Fruit fly (Drosophila melanogaster) whole organism, embryonic: Measurements from ENCODE around the gene AIMP2.

Experiments
- Atf3 ChIP-seq: fragments of 200-800 bp; sonication (Bioruptor generic); optimal IDR thresholded peaks from 3 replicates; lab custom pipeline; 2016; ENCODE audit warnings: missing biosample characterization, missing genetic modification characterization
- BEAF-32 ChIP-seq: fragments of 200-800 bp; sonication (Bioruptor generic); optimal IDR thresholded peaks from 3 replicates; lab custom pipeline; 2017; ENCODE audit warnings: missing biosample characterization, missing genetic modification characterization, mild to moderate bottlenecking, moderate library complexity, missing genetic modification reagents
- CG10274 ChIP-seq: fragments of 200-800 bp; sonication (Bioruptor generic); optimal IDR thresholded peaks from 3 replicates; lab custom pipeline; 2017; ENCODE audit warnings: missing biosample characterization, mild to moderate bottlenecking, missing genetic modification characterization
- CG11456 ChIP-seq: fragments of 200-800 bp; sonication (Bioruptor generic); IDR thresholded peaks from 3 replicates; pipeline ENCODE4 v1.3.6; 2022; ENCODE audit warnings: missing biosample characterization, missing genetic modification characterization
- CG12769 ChIP-seq: fragments of 200-800 bp; sonication (Bioruptor generic); optimal IDR thresholded peaks from 2 replicates; lab custom pipeline; 2019; ENCODE audit warnings: missing biosample characterization, mild to moderate bottlenecking, missing genetic modification characterization, moderate library complexity
- CG12942 ChIP-seq: fragments of 200-800 bp; sonication (Bioruptor generic); optimal IDR thresholded peaks from 3 replicates; lab custom pipeline; 2016; ENCODE audit warnings: missing biosample characterization, missing genetic modification characterization
- CG1603 ChIP-seq: fragments of 200-800 bp; sonication (Bioruptor generic); optimal IDR thresholded peaks from 2 replicates; lab custom pipeline; 2019; ENCODE audit warnings: missing biosample characterization, mild to moderate bottlenecking, missing genetic modification characterization, moderate library complexity
- CG18764 ChIP-seq: fragments of 200-800 bp; sonication (Bioruptor generic); optimal IDR thresholded peaks from 3 replicates; lab custom pipeline; 2016; ENCODE audit warnings: missing biosample characterization, missing genetic modification characterization
- CG2116 ChIP-seq: fragments of 200-800 bp; sonication (Bioruptor generic); optimal IDR thresholded peaks from 3 replicates; lab custom pipeline; 2018; ENCODE audit warnings: missing biosample characterization, mild to moderate bottlenecking, missing genetic modification characterization
- CG34224 ChIP-seq: fragments of 200-800 bp; sonication (Bioruptor generic); IDR thresholded peaks from 3 replicates; pipeline ENCODE4 v1.3.6; 2022; ENCODE audit warnings: missing biosample characterization, missing genetic modification characterization; ENCODE audit not compliant: partially characterized antibody
- CG4404 ChIP-seq: fragments of 200-800 bp; sonication (Bioruptor generic); IDR thresholded peaks from 2 replicates; pipeline ENCODE4 v1.3.6; 2022; ENCODE audit warnings: missing biosample characterization, missing genetic modification characterization
- CG5953 ChIP-seq: fragments of 200-800 bp; sonication (Bioruptor generic); IDR thresholded peaks from 2 replicates; pipeline ENCODE4 v1.3.6; 2022; ENCODE audit warnings: missing biosample characterization, missing genetic modification characterization
- CG8924 ChIP-seq: fragments of 200-800 bp; optimal IDR thresholded peaks from 3 replicates; lab custom pipeline; 2019; ENCODE audit warnings: missing biosample characterization, mild to moderate bottlenecking, missing genetic modification characterization, moderate library complexity
- Dbx ChIP-seq: fragments of 200-800 bp; sonication (Bioruptor generic); IDR thresholded peaks from 3 replicates; pipeline ENCODE4 v1.3.6; 2022; ENCODE audit warnings: missing biosample characterization, missing genetic modification characterization
- Dll ChIP-seq: fragments of 200-800 bp; sonication (Bioruptor generic); IDR thresholded peaks from 4 replicates; pipeline ENCODE4 v1.3.6; 2022; ENCODE audit warnings: missing biosample characterization, missing genetic modification characterization; ENCODE audit not compliant: partially characterized antibody
- Doc3 ChIP-seq: fragments of 200-800 bp; sonication (Bioruptor generic); IDR thresholded peaks from 3 replicates; pipeline ENCODE4 v1.3.6; 2022; ENCODE audit warnings: missing biosample characterization, missing genetic modification characterization; ENCODE audit not compliant: partially characterized antibody
- Dp ChIP-seq: fragments of 200-800 bp; sonication (Bioruptor generic); optimal IDR thresholded peaks from 2 replicates; lab custom pipeline; 2018; ENCODE audit warnings: missing biosample characterization, mild to moderate bottlenecking, missing genetic modification characterization, moderate library complexity
- Dref ChIP-seq: fragments of 200-800 bp; sonication (Bioruptor generic); IDR thresholded peaks from 2 replicates; pipeline ENCODE4 v1.3.6; 2022; ENCODE audit warnings: missing biosample characterization, missing genetic modification characterization
- E2f2 ChIP-seq: fragments of 200-800 bp; sonication (Bioruptor generic); IDR thresholded peaks from 2 replicates; pipeline ENCODE4 v1.3.6; 2022; ENCODE audit warnings: missing biosample characterization, missing genetic modification characterization
- Hey ChIP-seq: fragments of 200-800 bp; sonication (Bioruptor generic); optimal IDR thresholded peaks from 3 replicates; lab custom pipeline; 2018; ENCODE audit warnings: missing biosample characterization, mild to moderate bottlenecking, missing genetic modification characterization
- HmgZ ChIP-seq: fragments of 200-800 bp; sonication (Bioruptor generic); optimal IDR thresholded peaks from 2 replicates; lab custom pipeline; 2018; ENCODE audit warnings: missing biosample characterization, mild to moderate bottlenecking, missing genetic modification characterization
- Hsf ChIP-seq: fragments of 200-800 bp; sonication (Bioruptor generic); optimal IDR thresholded peaks from 3 replicates; lab custom pipeline; 2016; ENCODE audit warnings: missing biosample characterization, missing genetic modification characterization
- MBD-R2 ChIP-seq: fragments of 200-800 bp; sonication (Bioruptor generic); IDR thresholded peaks from 2 replicates; pipeline ENCODE4 v1.3.6; 2022; ENCODE audit warnings: missing biosample characterization, missing genetic modification characterization
- MESR4 ChIP-seq: fragments of 200-800 bp; sonication (Bioruptor generic); optimal IDR thresholded peaks from 2 replicates; lab custom pipeline; 2018; ENCODE audit warnings: missing biosample characterization, mild to moderate bottlenecking, missing genetic modification characterization, moderate library complexity
- NK7.1 ChIP-seq: fragments of 200-800 bp; sonication (Bioruptor generic); optimal IDR thresholded peaks from 3 replicates; lab custom pipeline; 2016; ENCODE audit warnings: missing biosample characterization, missing genetic modification characterization
- Scr ChIP-seq: fragments of 200-800 bp; sonication (Bioruptor generic); IDR thresholded peaks from 2 replicates; pipeline ENCODE4 v1.3.6; 2022; ENCODE audit warnings: missing biosample characterization, missing genetic modification characterization; ENCODE audit not compliant: partially characterized antibody
- YL-1 ChIP-seq: fragments of 200-800 bp; sonication (Bioruptor generic); optimal IDR thresholded peaks from 3 replicates; lab custom pipeline; 2017; ENCODE audit warnings: missing biosample characterization, mild to moderate bottlenecking, missing genetic modification characterization
- crc ChIP-seq: fragments of 200-800 bp; sonication (Bioruptor generic); optimal IDR thresholded peaks from 2 replicates; lab custom pipeline; 2016; ENCODE audit warnings: missing biosample characterization, missing genetic modification characterization
- crp ChIP-seq, 2 experiments: fragments of 200-800 bp; sonication (Bioruptor generic); optimal IDR thresholded peaks; 2 replicates in 1 of 2; 3 replicates in 1 of 2; lab custom pipeline; 2017; ENCODE audit warnings: missing biosample characterization in 2 of 2, missing genetic modification characterization in 2 of 2, mild to moderate bottlenecking in 1 of 2, moderate library complexity in 1 of 2
- dimm ChIP-seq: fragments of 200-800 bp; sonication (Bioruptor generic); IDR thresholded peaks from 2 replicates; pipeline ENCODE4 v1.3.6; 2022; ENCODE audit warnings: missing biosample characterization, missing genetic modification characterization
- peb ChIP-seq: fragments of 200-800 bp; sonication (Bioruptor generic); IDR thresholded peaks from 2 replicates; pipeline ENCODE4 v1.3.6; 2022; ENCODE audit warnings: missing biosample characterization, missing genetic modification characterization
- pzg ChIP-seq: fragments of 200-800 bp; sonication (Bioruptor generic); optimal IDR thresholded peaks from 3 replicates; lab custom pipeline; 2018; ENCODE audit warnings: missing biosample characterization, mild to moderate bottlenecking, missing genetic modification characterization, moderate library complexity
- slbo ChIP-seq: fragments of 200-800 bp; sonication (Bioruptor generic); IDR thresholded peaks from 2 replicates; pipeline ENCODE4 v1.3.6; 2022; ENCODE audit warnings: missing biosample characterization, missing genetic modification characterization
- sna ChIP-seq: fragments of 200-800 bp; sonication (Bioruptor generic); IDR thresholded peaks from 2 replicates; pipeline ENCODE4 v1.3.6; 2022; ENCODE audit warnings: missing biosample characterization, missing genetic modification characterization; ENCODE audit not compliant: partially characterized antibody
- sr ChIP-seq: fragments of 200-800 bp; sonication (Bioruptor generic); IDR thresholded peaks from 3 replicates; pipeline ENCODE4 v1.3.6; 2022; ENCODE audit warnings: missing biosample characterization, missing genetic modification characterization
- stwl ChIP-seq: fragments of 200-800 bp; sonication (Bioruptor generic); optimal IDR thresholded peaks from 3 replicates; lab custom pipeline; 2018; ENCODE audit warnings: missing biosample characterization, mild to moderate bottlenecking, missing genetic modification characterization, moderate library complexity
- trem ChIP-seq: fragments of 200-800 bp; optimal IDR thresholded peaks from 3 replicates; lab custom pipeline; 2019; ENCODE audit warnings: missing biosample characterization, mild to moderate bottlenecking, missing genetic modification characterization, moderate library complexity
- yki ChIP-seq: fragments of >200 bp; optimal IDR thresholded peaks from 3 replicates; lab custom pipeline; 2018
- zen2 ChIP-seq: fragments of 200-800 bp; sonication (Bioruptor generic); IDR thresholded peaks from 3 replicates; pipeline ENCODE4 v1.3.6; 2022; ENCODE audit warnings: missing biosample characterization, missing genetic modification characterization; ENCODE audit not compliant: partially characterized antibody

Gene AIMP2

DNA sequence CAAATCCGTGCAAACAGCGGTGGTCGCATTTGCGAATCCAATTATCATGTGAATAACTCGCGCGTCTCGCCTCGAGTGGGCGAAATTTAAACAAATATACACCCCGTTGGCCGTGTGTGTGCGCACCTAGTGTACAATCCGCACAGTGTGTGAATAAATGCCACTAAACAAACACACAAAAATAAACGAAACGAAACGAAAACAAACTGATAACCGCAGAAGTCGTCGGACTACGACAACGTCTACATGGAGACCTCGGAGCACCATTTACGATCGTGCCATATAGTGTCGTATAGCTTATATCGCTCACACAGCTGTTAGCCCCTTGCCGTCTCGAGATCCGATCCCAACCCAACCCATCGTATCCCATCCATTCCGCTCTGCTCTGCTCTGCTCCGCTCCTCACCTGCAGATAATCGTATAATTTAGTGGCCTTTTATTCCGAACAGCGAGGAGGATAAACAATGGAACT, 16.9 kb upstream of the AIMP2 start (continued):
- TF ChIP-seq CG1603 (tag; lab: Kevin White, UChicago), result peak; percentile 39
- TF ChIP-seq Atf3 (GFP tag; lab: Kevin White, UChicago), result no peak

DNA sequence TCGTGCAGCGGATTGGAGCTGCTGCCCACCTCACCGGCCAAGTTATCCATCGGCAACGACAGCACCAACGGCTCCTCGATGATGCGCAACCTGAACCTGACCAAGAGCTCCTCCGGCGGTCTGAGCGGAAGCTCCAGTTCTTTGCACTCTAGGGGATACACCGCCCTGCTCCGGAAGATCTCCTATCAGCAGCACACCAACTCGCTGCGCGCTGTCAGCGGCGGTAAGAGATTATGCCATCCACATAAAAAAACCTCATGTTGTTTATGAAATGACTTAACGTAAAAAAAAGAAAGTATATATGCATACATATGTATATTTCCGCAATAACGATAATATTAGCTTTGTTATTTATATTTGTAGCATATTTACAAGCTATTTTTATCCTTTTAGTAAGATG, 14.7 kb upstream of the AIMP2 start:
- TF ChIP-seq crc (GFP tag; lab: Kevin White, UChicago) (no peak), CG10274 (GFP tag; lab: Kevin White, UChicago) (no peak), Dbx (GFP tag; lab: Robert Waterston, UW) (0 out of 3 replicates have a peak, but pooled peaks have one; percentile 0), CG11456 (0 out of 3 replicates have a peak, but pooled peaks have one; percentile 18), CG8924 (tag; lab: Kevin White, UChicago) (no peak)

DNA sequence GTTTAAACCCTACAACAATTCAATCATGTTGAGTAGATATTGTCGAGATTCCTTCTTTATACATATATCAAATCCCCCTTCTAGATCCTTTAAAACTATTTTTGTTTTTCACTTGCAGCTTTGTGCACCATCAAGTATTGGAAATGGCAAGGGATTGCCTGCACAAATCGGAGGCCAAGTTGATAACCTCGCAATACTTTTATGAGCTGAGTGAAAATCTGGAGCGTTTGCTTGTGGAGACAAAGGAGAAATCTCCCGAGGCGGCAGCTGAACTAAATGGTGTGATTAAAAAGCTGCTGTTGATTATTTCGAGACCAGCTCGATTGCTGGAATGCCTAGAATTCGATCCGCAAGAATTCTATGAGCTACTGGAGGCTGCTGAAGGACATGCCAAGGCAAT, 12.9 kb upstream of the AIMP2 start:
- TF ChIP-seq peb, result no peak
- TF ChIP-seq Hsf, result no peak
- no peak for TF ChIP-seq NK7.1 (GFP tag; lab: Kevin White, UChicago)
- TF ChIP-seq CG5953 (GFP tag; lab: Robert Waterston, UW), result no peak

DNA sequence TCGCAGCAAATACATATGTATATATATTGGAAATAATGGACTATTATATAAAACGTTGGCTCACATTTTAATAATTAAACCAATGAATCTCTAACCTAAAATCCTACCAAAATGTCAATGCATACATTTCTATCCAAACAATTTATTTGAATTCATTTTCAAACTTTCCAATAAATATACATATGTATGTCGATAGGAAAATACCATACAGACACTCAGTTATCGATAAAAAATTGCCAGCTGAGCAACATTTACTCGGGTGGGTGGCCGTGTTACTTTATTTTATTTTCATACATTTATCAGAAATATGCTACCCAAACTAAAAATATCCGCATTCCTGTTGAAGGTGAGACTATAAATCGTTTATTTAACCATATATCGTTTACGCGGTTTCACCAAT, 7.1 kb upstream of the AIMP2 start, which contains the start of gene Ufsp2:
TSS of gene Ufsp2 (plus strand) at position 214 of the 400 bp plus-strand sequence.
- TF ChIP-seq CG34224 (GFP tag; lab: Robert Waterston, UW), result peak; percentile 61; the same call in 2 of the 3 replicates
- TF ChIP-seq CG2116 (GFP tag; lab: Kevin White, UChicago), result peak; percentile 26
- TF ChIP-seq Doc3 (GFP tag; lab: Robert Waterston, UW), result peak; percentile 28; the same call in 1 of the 3 replicates
- no peak for TF ChIP-seq HmgZ (tag; lab: Kevin White, UChicago)
- TF ChIP-seq MBD-R2 (GFP tag; lab: Robert Waterston, UW), result peak; percentile 37; the same call in 1 of the 2 replicates
- no peak for TF ChIP-seq slbo (GFP tag; lab: Robert Waterston, UW)
- TF ChIP-seq CG4404, result no peak
- TF ChIP-seq Hey, result no peak
- TF ChIP-seq dimm (GFP tag; lab: Robert Waterston, UW), result no peak
- TF ChIP-seq yki, result no peak
- TF ChIP-seq Dll (GFP tag; lab: Robert Waterston, UW), result peak; percentile 46; the same call in 2 of the 4 replicates
- TF ChIP-seq trem, result peak; percentile 22
- peak; percentile 58; the same call in 1 of the 2 replicates for TF ChIP-seq E2f2 (GFP tag; lab: Robert Waterston, UW)
- TF ChIP-seq pzg (GFP tag; lab: Kevin White, UChicago), result peak; percentile 11
- 0 out of 3 replicates have a peak, but pooled peaks have one; percentile 48 for TF ChIP-seq zen2 (GFP tag; lab: Robert Waterston, UW)
- no peak for TF ChIP-seq CG18764 (GFP tag; lab: Kevin White, UChicago)
- 0 out of 2 replicates have a peak, but pooled peaks have one; percentile 23 for TF ChIP-seq sna (GFP tag; lab: Robert Waterston, UW)
- TF ChIP-seq Dref (GFP tag; lab: Robert Waterston, UW), result peak; percentile 55
- TF ChIP-seq sr (GFP tag; lab: Robert Waterston, UW), result no peak
- peak; percentile 52 for TF ChIP-seq Dp (GFP tag; lab: Kevin White, UChicago)
- peak; percentile 55 for TF ChIP-seq MESR4
- peak; percentile 41; the same call in 1 of the 2 replicates for TF ChIP-seq Scr
- peak; percentile 24 for TF ChIP-seq stwl
- peak; percentile 15 for TF ChIP-seq BEAF-32
- TF ChIP-seq crp (GFP tag; optimal IDR thresholded peaks at IDR 0.05; lab: Kevin White, UChicago), result peak in 1 of 2 experiments; percentile 69
- TF ChIP-seq YL-1 (GFP tag; lab: Kevin White, UChicago), result peak; percentile 31
- TF ChIP-seq CG12942 (GFP tag; lab: Kevin White, UChicago), result no peak
- TF ChIP-seq CG12769, result no peak
